Worm (Caenorhabditis elegans) whole organism, dauer: ENCODE data around the gene T06D8.9.

Experiments
- unc-62 ChIP-seq: sonication (generic microtip); optimal IDR thresholded peaks from 2 replicates; lab custom pipeline; 2017; ENCODE audit warnings: missing biosample characterization, missing genetic modification reagents, missing genetic modification characterization

The T06D8.9 gene

DNA sequence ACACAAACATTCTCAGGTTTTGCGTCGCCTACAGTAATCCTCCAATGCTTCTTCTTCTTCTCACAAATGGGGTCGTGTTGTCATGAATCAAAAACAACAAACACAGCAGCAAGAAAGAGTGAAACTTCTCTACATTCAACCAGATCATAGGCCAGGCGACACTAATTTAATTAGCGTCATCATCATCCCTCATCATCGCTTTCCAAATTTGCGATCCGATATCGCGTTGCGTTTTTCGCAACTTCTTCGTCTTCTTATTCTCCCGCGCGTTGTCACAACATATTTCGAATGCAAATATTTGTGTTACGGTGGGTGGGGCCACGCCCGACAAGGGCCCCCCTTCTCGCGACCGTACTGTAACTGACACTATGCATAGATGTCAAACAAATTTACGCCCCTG is 47.0 kb downstream of the T06D8.9 start:
- no peak for TF ChIP-seq unc-62 (GFP tag; lab: Kevin White, UChicago)

DNA sequence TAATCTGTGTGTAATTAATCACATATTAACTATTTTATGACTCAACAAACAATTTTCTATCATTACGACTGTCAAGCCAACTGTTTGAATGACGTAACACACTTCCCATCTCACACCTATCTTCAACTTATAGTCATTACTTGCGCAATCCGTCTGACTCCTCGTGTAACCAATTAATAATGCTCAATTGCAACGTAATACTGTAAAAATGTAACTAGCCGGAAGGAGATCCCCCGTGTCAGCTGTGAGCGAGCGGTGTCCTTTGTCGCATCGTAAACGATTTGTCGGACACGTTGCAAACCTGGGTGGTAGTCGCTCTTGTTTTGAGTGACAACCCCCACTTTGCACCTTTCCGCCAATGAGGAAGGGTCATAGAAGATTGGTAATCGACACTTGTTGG is 48.8 kb downstream of the T06D8.9 start:
- no peak for TF ChIP-seq unc-62 (GFP tag; lab: Kevin White, UChicago)

DNA sequence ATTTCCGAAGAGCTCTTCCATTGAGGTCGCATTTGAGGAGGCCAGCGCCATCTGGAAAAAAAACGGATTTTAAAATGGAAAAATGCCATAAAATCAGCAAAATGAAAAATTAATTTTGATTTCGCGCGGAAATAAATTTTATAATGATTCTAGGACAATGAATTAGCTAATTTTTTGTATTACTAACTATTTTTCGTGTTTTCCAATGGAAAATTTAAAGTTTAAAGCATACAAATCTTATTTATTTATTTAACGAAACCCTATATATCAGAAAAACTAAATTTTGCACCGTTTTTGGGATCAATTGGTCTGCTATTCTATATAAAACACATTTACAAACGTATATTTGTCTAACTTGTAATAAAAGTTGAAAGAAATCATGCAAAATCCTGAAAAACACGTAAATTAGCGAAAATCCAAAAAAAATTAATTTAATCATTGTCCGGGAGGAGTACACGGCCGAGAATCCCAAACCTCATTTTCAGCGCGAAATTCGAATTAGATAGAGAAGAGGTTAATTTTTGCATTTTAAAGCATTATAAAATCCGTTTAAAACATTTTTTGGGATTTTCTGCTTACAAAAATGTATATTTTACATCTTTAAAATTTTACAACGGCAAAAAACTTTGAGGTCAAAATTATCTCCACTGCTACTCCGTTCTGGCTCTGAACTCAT is 50.9 kb downstream of the T06D8.9 start, which contains the start of gene C47G2.3:
TSS of gene C47G2.3 (minus strand) at position 51 of the 676 bp plus-strand sequence.
- no peak for TF ChIP-seq unc-62 (GFP tag; lab: Kevin White, UChicago)
